Fruit fly (Drosophila melanogaster) whole organism, embryonic: ENCODE measurements around the gene CG6800.

Experiments used
- Blimp-1 ChIP-seq: fragments of 200-800 bp; sonication (Bioruptor generic); optimal IDR thresholded peaks from 3 replicates; lab custom pipeline; 2018; ENCODE audit warnings: missing biosample characterization, missing genetic modification characterization, mild to moderate bottlenecking, moderate library complexity, missing genetic modification reagents
- CG10959 ChIP-seq: fragments of 200-800 bp; sonication (Bioruptor generic); IDR thresholded peaks from 2 replicates; pipeline ENCODE4 v1.3.6; 2022; ENCODE audit warnings: missing biosample characterization, missing genetic modification characterization
- CG11085 ChIP-seq: fragments of 200-800 bp; sonication (Bioruptor generic); IDR thresholded peaks from 2 replicates; pipeline ENCODE4 v1.3.6; 2022; ENCODE audit warnings: missing biosample characterization, missing genetic modification characterization
- CG12155 ChIP-seq: fragments of 200-800 bp; sonication (Bioruptor generic); optimal IDR thresholded peaks from 3 replicates; lab custom pipeline; 2016; ENCODE audit warnings: missing biosample characterization, missing genetic modification characterization
- CG12219 ChIP-seq: fragments of 200-800 bp; sonication (Bioruptor generic); optimal IDR thresholded peaks from 3 replicates; lab custom pipeline; 2018; ENCODE audit warnings: missing biosample characterization, mild to moderate bottlenecking, missing genetic modification characterization
- CG12659 ChIP-seq: fragments of 200-800 bp; sonication (Bioruptor generic); optimal IDR thresholded peaks from 3 replicates; lab custom pipeline; 2017; ENCODE audit warnings: mild to moderate bottlenecking, missing biosample characterization, missing genetic modification reagents, missing genetic modification characterization
- CG14667 ChIP-seq: fragments of 200-800 bp; sonication (Bioruptor generic); IDR thresholded peaks from 2 replicates; pipeline ENCODE4 v1.3.6; 2022; ENCODE audit warnings: missing biosample characterization, missing genetic modification characterization
- CG14860 ChIP-seq: fragments of 200-800 bp; sonication (Bioruptor generic); IDR thresholded peaks from 3 replicates; pipeline ENCODE4 v1.3.6; 2022; ENCODE audit warnings: missing biosample characterization, missing genetic modification characterization; ENCODE audit not compliant: partially characterized antibody
- CG15073 ChIP-seq: fragments of 200-800 bp; sonication (Bioruptor generic); optimal IDR thresholded peaks from 2 replicates; lab custom pipeline; 2016; ENCODE audit warnings: missing biosample characterization, missing genetic modification characterization
- CG15696 ChIP-seq: fragments of 200-800 bp; sonication (Bioruptor generic); optimal IDR thresholded peaks from 2 replicates; lab custom pipeline; 2019; ENCODE audit warnings: missing biosample characterization, mild to moderate bottlenecking, missing genetic modification characterization, moderate library complexity
- CG17612 ChIP-seq: fragments of 200-800 bp; sonication (Bioruptor generic); IDR thresholded peaks from 2 replicates; pipeline ENCODE4 v1.3.6; 2022; ENCODE audit warnings: missing biosample characterization, missing genetic modification characterization
- CG18262 ChIP-seq: fragments of 200-800 bp; optimal IDR thresholded peaks from 3 replicates; lab custom pipeline; 2019; ENCODE audit warnings: missing biosample characterization, mild to moderate bottlenecking, missing genetic modification characterization, moderate library complexity
- CG18619 ChIP-seq: fragments of 200-800 bp; sonication (Bioruptor generic); optimal IDR thresholded peaks from 3 replicates; lab custom pipeline; 2017; ENCODE audit warnings: missing biosample characterization, mild to moderate bottlenecking, missing genetic modification characterization
- CG2116 ChIP-seq: fragments of 200-800 bp; sonication (Bioruptor generic); optimal IDR thresholded peaks from 3 replicates; lab custom pipeline; 2018; ENCODE audit warnings: missing biosample characterization, mild to moderate bottlenecking, missing genetic modification characterization
- CG31365 ChIP-seq: fragments of 200-800 bp; sonication (Bioruptor generic); optimal IDR thresholded peaks from 2 replicates; lab custom pipeline; 2018; ENCODE audit warnings: missing biosample characterization, mild to moderate bottlenecking, missing genetic modification characterization
- CG32767 ChIP-seq: fragments of 200-800 bp; sonication (Bioruptor generic); IDR thresholded peaks from 2 replicates; pipeline ENCODE4 v1.3.6; 2022; ENCODE audit warnings: missing biosample characterization, missing genetic modification characterization
- CG3281 ChIP-seq: fragments of 200-800 bp; sonication (Bioruptor generic); optimal IDR thresholded peaks from 3 replicates; lab custom pipeline; 2017; ENCODE audit warnings: missing biosample characterization, mild to moderate bottlenecking, missing genetic modification characterization
- CG3995 ChIP-seq: fragments of 200-800 bp; sonication (Bioruptor generic); optimal IDR thresholded peaks from 3 replicates; lab custom pipeline; 2016; ENCODE audit warnings: missing biosample characterization, missing genetic modification characterization
- CG4424 ChIP-seq: fragments of 200-800 bp; sonication (Bioruptor generic); optimal IDR thresholded peaks from 3 replicates; lab custom pipeline; 2016; ENCODE audit warnings: missing biosample characterization, missing genetic modification characterization
- CG6813 ChIP-seq: fragments of 200-800 bp; sonication (Bioruptor generic); optimal IDR thresholded peaks from 2 replicates; lab custom pipeline; 2017; ENCODE audit warnings: missing biosample characterization, missing genetic modification characterization, mild to moderate bottlenecking, moderate library complexity, missing genetic modification reagents
- CG7372 ChIP-seq: fragments of 200-800 bp; sonication (Bioruptor generic); IDR thresholded peaks from 2 replicates; pipeline ENCODE4 v1.3.6; 2022; ENCODE audit warnings: missing biosample characterization, missing genetic modification characterization
- CG8765 ChIP-seq: fragments of 200-800 bp; sonication (Bioruptor generic); IDR thresholded peaks from 2 replicates; pipeline ENCODE4 v1.3.6; 2022; ENCODE audit warnings: missing biosample characterization, missing genetic modification characterization
- CG9437 ChIP-seq: fragments of 200-800 bp; sonication (Bioruptor generic); optimal IDR thresholded peaks from 2 replicates; lab custom pipeline; 2018; ENCODE audit warnings: missing biosample characterization, mild to moderate bottlenecking, missing genetic modification characterization
- CG9797 ChIP-seq: fragments of 200-800 bp; sonication (Bioruptor generic); optimal IDR thresholded peaks from 3 replicates; lab custom pipeline; 2018; ENCODE audit warnings: missing biosample characterization, mild to moderate bottlenecking, missing genetic modification characterization
- Eip74EF ChIP-seq, 2 experiments: fragments of 200-800 bp in 1 of 2; fragments of >200 bp in 1 of 2; sonication (Bioruptor generic) in 1 of 2; optimal IDR thresholded peaks; 2 replicates each; lab custom pipeline; 2017 to 2019; ENCODE audit warnings: missing biosample characterization in 2 of 2, missing genetic modification characterization in 2 of 2, mild to moderate bottlenecking in 1 of 2, moderate library complexity in 1 of 2
- Ets97D ChIP-seq: fragments of 200-800 bp; sonication (Bioruptor generic); optimal IDR thresholded peaks from 3 replicates; lab custom pipeline; 2016; ENCODE audit warnings: missing biosample characterization, missing genetic modification characterization
- Jarid2 ChIP-seq: fragments of 200-800 bp; sonication (Bioruptor generic); optimal IDR thresholded peaks from 3 replicates; lab custom pipeline; 2017; ENCODE audit warnings: mild to moderate bottlenecking, missing biosample characterization, missing genetic modification reagents, missing genetic modification characterization
- MTF-1 ChIP-seq: fragments of 200-800 bp; sonication (Bioruptor generic); optimal IDR thresholded peaks from 2 replicates; lab custom pipeline; 2018; ENCODE audit warnings: missing biosample characterization, mild to moderate bottlenecking, missing genetic modification characterization, borderline replicate concordance
- Nf-YB ChIP-seq: fragments of 200-800 bp; sonication (Bioruptor generic); optimal IDR thresholded peaks from 3 replicates; lab custom pipeline; 2019; ENCODE audit warnings: missing biosample characterization, mild to moderate bottlenecking, missing genetic modification characterization, moderate library complexity
- TFAM ChIP-seq: fragments of 200-800 bp; sonication (Bioruptor generic); optimal IDR thresholded peaks from 2 replicates; lab custom pipeline; 2017; ENCODE audit warnings: missing biosample characterization, missing genetic modification characterization, inconsistent platforms
- Trl ChIP-seq, 3 experiments: fragments of >200 bp in 2 of 3; fragments of 200-800 bp in 1 of 3; sonication (Bioruptor generic) in 1 of 3; optimal IDR thresholded peaks; 2 replicates in 1 of 3; 3 replicates in 2 of 3; lab custom pipeline; 2016 to 2017; ENCODE audit warnings: missing biosample characterization in 1 of 3, missing genetic modification characterization in 1 of 3
- ato ChIP-seq: fragments of 200-800 bp; sonication (Bioruptor generic); IDR thresholded peaks from 2 replicates; pipeline ENCODE4 v1.3.6; 2022; ENCODE audit warnings: missing biosample characterization, missing genetic modification characterization; ENCODE audit not compliant: partially characterized antibody
- bigmax ChIP-seq: fragments of 200-800 bp; sonication (Bioruptor generic); optimal IDR thresholded peaks from 2 replicates; lab custom pipeline; 2018; ENCODE audit warnings: missing biosample characterization, mild to moderate bottlenecking, missing genetic modification characterization
- crol ChIP-seq: fragments of 200-800 bp; sonication (Bioruptor generic); IDR thresholded peaks from 2 replicates; pipeline ENCODE4 v1.3.6; 2022; ENCODE audit warnings: missing biosample characterization, missing genetic modification characterization
- ems ChIP-seq: fragments of 200-800 bp; sonication (Bioruptor generic); optimal IDR thresholded peaks from 3 replicates; lab custom pipeline; 2016; ENCODE audit warnings: missing biosample characterization, missing genetic modification characterization
- exex ChIP-seq: fragments of 200-800 bp; sonication (Bioruptor generic); optimal IDR thresholded peaks from 4 replicates; lab custom pipeline; 2018; ENCODE audit warnings: missing biosample characterization, mild to moderate bottlenecking, missing genetic modification characterization, moderate library complexity
- gcm ChIP-seq: fragments of 200-800 bp; sonication (Bioruptor generic); optimal IDR thresholded peaks from 2 replicates; lab custom pipeline; 2019; ENCODE audit warnings: missing biosample characterization, mild to moderate bottlenecking, missing genetic modification characterization, moderate library complexity
- gro ChIP-seq: fragments of 200-800 bp; sonication (Bioruptor generic); optimal IDR thresholded peaks from 2 replicates; lab custom pipeline; 2016; ENCODE audit warnings: missing biosample characterization, missing genetic modification characterization
- luna ChIP-seq: fragments of 200-800 bp; sonication (Bioruptor generic); optimal IDR thresholded peaks from 2 replicates; lab custom pipeline; 2016; ENCODE audit warnings: missing biosample characterization, missing genetic modification characterization
- nmo ChIP-seq: fragments of 200-800 bp; sonication (Bioruptor generic); optimal IDR thresholded peaks from 2 replicates; lab custom pipeline; 2018; ENCODE audit warnings: missing biosample characterization, mild to moderate bottlenecking, missing genetic modification characterization, moderate library complexity
- pan ChIP-seq, 4 experiments: fragments of >200 bp in 3 of 4; fragments of 200-800 bp in 1 of 4; sonication (Bioruptor generic) in 1 of 4; optimal IDR thresholded peaks in 3 of 4; IDR thresholded peaks in 1 of 4; 2 replicates each; pipeline versions ENCODE4 v1.3.6 to Lab custom; 2017 to 2022; ENCODE audit warnings: missing biosample characterization in 2 of 4, missing genetic modification characterization in 2 of 4, mixed read lengths in 1 of 4
- pum ChIP-seq: fragments of 200-800 bp; sonication (Bioruptor generic); optimal IDR thresholded peaks from 2 replicates; lab custom pipeline; 2016; ENCODE audit warnings: missing biosample characterization, missing genetic modification characterization
- schlank ChIP-seq: fragments of 200-800 bp; sonication (Bioruptor generic); optimal IDR thresholded peaks from 2 replicates; lab custom pipeline; 2018; ENCODE audit warnings: missing biosample characterization, mild to moderate bottlenecking, missing genetic modification characterization
- sd ChIP-seq: fragments of 200-800 bp; sonication (Bioruptor generic); optimal IDR thresholded peaks from 3 replicates; lab custom pipeline; 2018; ENCODE audit warnings: missing biosample characterization, mild to moderate bottlenecking, missing genetic modification characterization, moderate library complexity
- sob ChIP-seq: fragments of 200-800 bp; sonication (Bioruptor generic); IDR thresholded peaks from 2 replicates; pipeline ENCODE4 v1.3.6; 2022; ENCODE audit warnings: missing biosample characterization, missing genetic modification characterization
- stwl ChIP-seq: fragments of 200-800 bp; sonication (Bioruptor generic); optimal IDR thresholded peaks from 3 replicates; lab custom pipeline; 2018; ENCODE audit warnings: missing biosample characterization, mild to moderate bottlenecking, missing genetic modification characterization, moderate library complexity
- tap ChIP-seq: fragments of 200-800 bp; optimal IDR thresholded peaks from 3 replicates; lab custom pipeline; 2019; ENCODE audit warnings: missing biosample characterization, mild to moderate bottlenecking, missing genetic modification characterization, moderate library complexity
- tna ChIP-seq: fragments of 200-800 bp; sonication (Bioruptor generic); IDR thresholded peaks from 2 replicates; pipeline ENCODE4 v1.3.6; 2022; ENCODE audit warnings: missing biosample characterization, missing genetic modification characterization; ENCODE audit not compliant: partially characterized antibody
- twi ChIP-seq: fragments of 200-800 bp; optimal IDR thresholded peaks from 2 replicates; lab custom pipeline; 2019; ENCODE audit warnings: missing biosample characterization, mild to moderate bottlenecking, missing genetic modification characterization, moderate library complexity
- usp ChIP-seq: fragments of >200 bp; optimal IDR thresholded peaks from 2 replicates; lab custom pipeline; 2017; ENCODE audit warnings: missing biosample characterization, missing genetic modification characterization

Gene CG6800

DNA sequence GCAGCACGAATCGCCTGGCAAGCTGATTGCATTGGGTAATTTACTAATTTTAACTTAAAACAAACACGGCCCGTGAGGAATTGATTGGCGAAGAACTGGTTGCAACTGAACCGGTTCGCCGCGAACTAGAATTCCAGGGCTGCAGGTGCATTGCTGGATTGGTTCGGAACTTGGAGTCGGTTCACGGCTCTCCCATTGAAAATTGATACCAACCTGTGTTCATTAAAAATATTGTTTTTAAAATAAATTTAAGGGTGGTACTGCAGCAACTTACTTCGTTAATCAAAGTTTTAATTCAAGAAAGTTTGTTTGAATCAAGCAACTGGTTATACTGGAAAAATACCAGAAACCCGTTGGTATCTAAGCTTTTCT lies 46.6 kb downstream of the CG6800 start, which contains the start of gene CASK (continued):
- no peak for TF ChIP-seq luna (GFP tag; lab: Kevin White, UChicago)
- no peak for TF ChIP-seq CG6813 (GFP tag; lab: Kevin White, UChicago)
- TF ChIP-seq stwl: peak; percentile 52
- TF ChIP-seq CG18619 (GFP tag; lab: Kevin White, UChicago): no peak
- TF ChIP-seq CG9437 (GFP tag; lab: Kevin White, UChicago): no peak
- TF ChIP-seq Nf-YB: no peak
- no peak for TF ChIP-seq Eip74EF (GFP tag; optimal IDR thresholded peaks at IDR 0.05; lab: Kevin White, UChicago)
- peak; percentile 43 for TF ChIP-seq CG12659 (GFP tag; lab: Kevin White, UChicago)
- peak; percentile 63 for TF ChIP-seq sd (tag; lab: Kevin White, UChicago)
- TF ChIP-seq CG17612 (GFP tag; lab: Robert Waterston, UW): no peak
- TF ChIP-seq CG10959 (GFP tag; lab: Robert Waterston, UW): no peak
- TF ChIP-seq twi: no peak
- no peak for TF ChIP-seq tap (tag; lab: Kevin White, UChicago)
- peak; percentile 63 for TF ChIP-seq nmo (GFP tag; lab: Kevin White, UChicago)
- no peak for TF ChIP-seq ems (GFP tag; lab: Kevin White, UChicago)
- TF ChIP-seq CG11085 (GFP tag; lab: Robert Waterston, UW): no peak
- TF ChIP-seq CG3995: no peak
- TF ChIP-seq ato: no peak
- TF ChIP-seq usp (GFP tag; lab: Kevin White, UChicago): no peak
- TF ChIP-seq Ets97D (GFP tag; lab: Kevin White, UChicago): peak; percentile 57
- TF ChIP-seq MTF-1 (GFP tag; lab: Kevin White, UChicago): no peak
- TF ChIP-seq Blimp-1 (GFP tag; lab: Kevin White, UChicago): no peak
- TF ChIP-seq CG2116 (GFP tag; lab: Kevin White, UChicago): peak; percentile 5
- TF ChIP-seq CG12219 (GFP tag; lab: Kevin White, UChicago): no peak
- TF ChIP-seq pan (optimal IDR thresholded peaks at IDR 0.05; lab: Kevin White, UChicago): no peak
- no peak for TF ChIP-seq pan (GFP tag; optimal IDR thresholded peaks at IDR 0.05 in 1 of 2, IDR thresholded peaks at IDR 0.05 in 1 of 2)
- TF ChIP-seq gcm: no peak
- no peak for TF ChIP-seq gro (GFP tag; lab: Kevin White, UChicago)
- no peak for TF ChIP-seq CG4424
- TF ChIP-seq bigmax (GFP tag; lab: Kevin White, UChicago): no peak
- no peak; the same call in 1 of the 2 replicates for TF ChIP-seq CG32767
- TF ChIP-seq CG7372 (GFP tag; lab: Robert Waterston, UW): no peak
- TF ChIP-seq CG18262: no peak
- TF ChIP-seq pum: no peak
- TF ChIP-seq Trl (optimal IDR thresholded peaks at IDR 0.05; lab: Kevin White, UChicago): no peak
- no peak for TF ChIP-seq Trl (GFP tag; optimal IDR thresholded peaks at IDR 0.05; lab: Kevin White, UChicago)
- no peak for TF ChIP-seq CG15073 (GFP tag; lab: Kevin White, UChicago)
- no peak for TF ChIP-seq exex (tag; lab: Kevin White, UChicago)
- TF ChIP-seq CG14667 (GFP tag; lab: Robert Waterston, UW): no peak
- TF ChIP-seq CG15696 (tag; lab: Kevin White, UChicago): no peak
- TF ChIP-seq sob: no peak
- TF ChIP-seq CG31365 (tag; lab: Kevin White, UChicago): no peak
- no peak for TF ChIP-seq CG3281 (GFP tag; lab: Kevin White, UChicago)
- TF ChIP-seq CG14860: peak; percentile 4; the same call in 1 of the 3 replicates
- TF ChIP-seq CG8765: no peak
- no peak for TF ChIP-seq tna (GFP tag; lab: Robert Waterston, UW)
- TF ChIP-seq crol (GFP tag; lab: Robert Waterston, UW): no peak
- TF ChIP-seq CG9797 (GFP tag; lab: Kevin White, UChicago): peak; percentile 85
- TF ChIP-seq Jarid2 (GFP tag; lab: Kevin White, UChicago): peak; percentile 43
- TF ChIP-seq TFAM (GFP tag; lab: Kevin White, UChicago): no peak
- no peak for TF ChIP-seq schlank
- no peak for TF ChIP-seq CG12155 (GFP tag; lab: Kevin White, UChicago)
